Fruit fly (Drosophila melanogaster) whole organism, prepupa: ENCODE data around the gene RabX6.

ENCODE experiments used
- CG11294 ChIP-seq: fragments of 200-800 bp; sonication (Bioruptor generic); IDR thresholded peaks from 2 replicates; pipeline ENCODE4 v1.3.6; 2022; ENCODE audit warnings: missing biosample characterization, missing genetic modification characterization
- CG11762 ChIP-seq: fragments of 200-800 bp; sonication (Bioruptor generic); optimal IDR thresholded peaks from 3 replicates; lab custom pipeline; 2016; ENCODE audit warnings: missing biosample characterization, missing genetic modification characterization; ENCODE audit not compliant: insufficient read depth
- CG11902 ChIP-seq: fragments of 200-800 bp; sonication (Bioruptor generic); optimal IDR thresholded peaks from 3 replicates; lab custom pipeline; 2016; ENCODE audit warnings: missing biosample characterization, missing genetic modification characterization
- CG15336 ChIP-seq: fragments of 200-800 bp; sonication (Bioruptor generic); IDR thresholded peaks from 2 replicates; pipeline ENCODE4 v1.3.6; 2022; ENCODE audit warnings: missing biosample characterization, missing genetic modification characterization
- CG1621 ChIP-seq: fragments of 200-800 bp; sonication (Bioruptor generic); optimal IDR thresholded peaks from 3 replicates; lab custom pipeline; 2018; ENCODE audit warnings: missing biosample characterization, mild to moderate bottlenecking, missing genetic modification characterization
- CG3032 ChIP-seq: fragments of 200-800 bp; optimal IDR thresholded peaks from 2 replicates; lab custom pipeline; 2019; ENCODE audit warnings: missing biosample characterization, mild to moderate bottlenecking, missing genetic modification characterization, moderate library complexity
- CG32006 ChIP-seq: fragments of 200-800 bp; sonication (Bioruptor generic); optimal IDR thresholded peaks from 3 replicates; lab custom pipeline; 2017; ENCODE audit warnings: missing biosample characterization, mild to moderate bottlenecking, missing genetic modification characterization
- CG34406 ChIP-seq: fragments of 200-800 bp; sonication (Bioruptor generic); optimal IDR thresholded peaks from 3 replicates; lab custom pipeline; 2016; ENCODE audit warnings: missing biosample characterization, missing genetic modification characterization
- CG4318 ChIP-seq: fragments of 200-800 bp; sonication (Bioruptor generic); optimal IDR thresholded peaks from 3 replicates; lab custom pipeline; 2017; ENCODE audit warnings: missing biosample characterization, mild to moderate bottlenecking, missing genetic modification characterization
- CG6163 ChIP-seq: fragments of 200-800 bp; sonication (Bioruptor generic); IDR thresholded peaks from 3 replicates; pipeline ENCODE4 v1.3.6; 2022; ENCODE audit warnings: missing biosample characterization, missing genetic modification characterization
- CG6276 ChIP-seq: fragments of 200-800 bp; sonication (Bioruptor generic); optimal IDR thresholded peaks from 2 replicates; lab custom pipeline; 2017; ENCODE audit warnings: missing biosample characterization, mild to moderate bottlenecking, missing genetic modification characterization
- CG6792 ChIP-seq: fragments of 200-800 bp; sonication (Bioruptor generic); optimal IDR thresholded peaks from 3 replicates; lab custom pipeline; 2016; ENCODE audit warnings: missing biosample characterization, missing genetic modification characterization
- CG6808 ChIP-seq: fragments of 200-800 bp; sonication (Bioruptor generic); optimal IDR thresholded peaks from 3 replicates; lab custom pipeline; 2017; ENCODE audit warnings: missing biosample characterization, missing genetic modification characterization, mild to moderate bottlenecking, moderate library complexity, missing genetic modification reagents
- CG6854 ChIP-seq: fragments of 200-800 bp; sonication (Bioruptor generic); optimal IDR thresholded peaks from 2 replicates; lab custom pipeline; 2017; ENCODE audit warnings: missing biosample characterization, mild to moderate bottlenecking, missing genetic modification characterization
- CG7368 ChIP-seq: fragments of 200-800 bp; sonication (Bioruptor generic); optimal IDR thresholded peaks from 3 replicates; lab custom pipeline; 2016; ENCODE audit warnings: missing biosample characterization, missing genetic modification characterization
- CG8319 ChIP-seq: fragments of 200-800 bp; sonication (Bioruptor generic); optimal IDR thresholded peaks from 3 replicates; lab custom pipeline; 2016; ENCODE audit warnings: missing biosample characterization, missing genetic modification characterization
- CG9139 ChIP-seq: fragments of 200-800 bp; sonication (Bioruptor generic); optimal IDR thresholded peaks from 3 replicates; lab custom pipeline; 2017; ENCODE audit warnings: missing biosample characterization, mild to moderate bottlenecking, missing genetic modification characterization
- Eip75B ChIP-seq: fragments of 200-800 bp; sonication (Bioruptor generic); optimal IDR thresholded peaks from 3 replicates; lab custom pipeline; 2016; ENCODE audit warnings: missing biosample characterization, missing genetic modification characterization
- Eip93F ChIP-seq: fragments of 200-800 bp; sonication (Bioruptor generic); optimal IDR thresholded peaks from 2 replicates; lab custom pipeline; 2016; ENCODE audit warnings: missing biosample characterization, mild to moderate bottlenecking, missing genetic modification characterization
- Ets21C ChIP-seq: fragments of 200-800 bp; sonication (Bioruptor generic); optimal IDR thresholded peaks from 3 replicates; lab custom pipeline; 2016; ENCODE audit warnings: missing biosample characterization, missing genetic modification characterization
- Ets96B ChIP-seq: fragments of 200-800 bp; optimal IDR thresholded peaks from 2 replicates; lab custom pipeline; 2019; ENCODE audit warnings: missing biosample characterization, mild to moderate bottlenecking, missing genetic modification characterization, moderate library complexity
- Gug ChIP-seq: fragments of 200-800 bp; sonication (Bioruptor generic); IDR thresholded peaks from 2 replicates; pipeline ENCODE4 v1.3.6; 2022; ENCODE audit warnings: missing biosample characterization, missing genetic modification characterization
- Hr38 ChIP-seq: sonication (Bioruptor generic); optimal IDR thresholded peaks from 2 replicates; lab custom pipeline; 2016; ENCODE audit warnings: missing biosample characterization, missing genetic modification characterization
- Hr39 ChIP-seq: fragments of 200-800 bp; sonication (Bioruptor generic); optimal IDR thresholded peaks from 2 replicates; lab custom pipeline; 2016; ENCODE audit warnings: missing biosample characterization, missing genetic modification characterization
- Hr4 ChIP-seq: fragments of 200-800 bp; sonication (Bioruptor generic); optimal IDR thresholded peaks from 3 replicates; lab custom pipeline; 2016; ENCODE audit warnings: missing biosample characterization, missing genetic modification characterization
- Lpt ChIP-seq: fragments of 200-800 bp; sonication (Bioruptor generic); optimal IDR thresholded peaks from 3 replicates; lab custom pipeline; 2016; ENCODE audit warnings: missing biosample characterization, missing genetic modification characterization
- Sox15 ChIP-seq: fragments of 200-800 bp; sonication (Bioruptor generic); optimal IDR thresholded peaks from 3 replicates; lab custom pipeline; 2016; ENCODE audit warnings: missing biosample characterization, missing genetic modification characterization
- achi ChIP-seq: fragments of 200-800 bp; sonication (Bioruptor generic); optimal IDR thresholded peaks from 3 replicates; lab custom pipeline; 2016; ENCODE audit warnings: missing biosample characterization, missing genetic modification characterization
- acj6 ChIP-seq: fragments of 200-800 bp; sonication (Bioruptor generic); optimal IDR thresholded peaks from 3 replicates; lab custom pipeline; 2016; ENCODE audit warnings: missing biosample characterization, missing genetic modification characterization
- cyc ChIP-seq: fragments of 200-800 bp; sonication (Bioruptor generic); optimal IDR thresholded peaks from 3 replicates; lab custom pipeline; 2016; ENCODE audit warnings: missing biosample characterization, missing genetic modification characterization
- dac ChIP-seq: fragments of 200-800 bp; sonication (Bioruptor generic); optimal IDR thresholded peaks from 2 replicates; lab custom pipeline; 2017; ENCODE audit warnings: missing biosample characterization, mild to moderate bottlenecking, missing genetic modification characterization
- dsx ChIP-seq: fragments of 200-800 bp; optimal IDR thresholded peaks from 3 replicates; lab custom pipeline; 2019; ENCODE audit warnings: missing biosample characterization, mild to moderate bottlenecking, missing genetic modification characterization, moderate library complexity; ENCODE audit not compliant: poor library complexity, severe bottlenecking
- esn ChIP-seq: fragments of 200-800 bp; sonication (Bioruptor generic); optimal IDR thresholded peaks from 2 replicates; lab custom pipeline; 2016; ENCODE audit warnings: missing biosample characterization, mild to moderate bottlenecking, missing genetic modification characterization, moderate library complexity
- fd59A ChIP-seq: fragments of 200-800 bp; sonication (Bioruptor generic); optimal IDR thresholded peaks from 2 replicates; lab custom pipeline; 2017; ENCODE audit warnings: missing biosample characterization, mild to moderate bottlenecking, missing genetic modification characterization, missing genetic modification reagents
- fd85E ChIP-seq: fragments of 200-800 bp; sonication (Bioruptor generic); optimal IDR thresholded peaks from 3 replicates; lab custom pipeline; 2016; ENCODE audit warnings: missing biosample characterization, missing genetic modification characterization
- fkh ChIP-seq: fragments of 200-800 bp; sonication (Bioruptor generic); optimal IDR thresholded peaks from 3 replicates; lab custom pipeline; 2017; ENCODE audit warnings: missing biosample characterization, mild to moderate bottlenecking, missing genetic modification characterization, moderate library complexity
- lz ChIP-seq: fragments of 200-800 bp; sonication (Bioruptor generic); optimal IDR thresholded peaks from 3 replicates; lab custom pipeline; 2016; ENCODE audit warnings: missing biosample characterization, missing genetic modification characterization
- net ChIP-seq: fragments of 200-800 bp; sonication (Bioruptor generic); optimal IDR thresholded peaks from 3 replicates; lab custom pipeline; 2016; ENCODE audit warnings: missing biosample characterization, missing genetic modification characterization
- salr ChIP-seq, 2 experiments: fragments of 200-800 bp; sonication (Bioruptor generic); optimal IDR thresholded peaks; 3 replicates each; lab custom pipeline; 2016 to 2018; ENCODE audit warnings: missing biosample characterization in 2 of 2, missing genetic modification characterization in 2 of 2, mild to moderate bottlenecking in 1 of 2
- spab ChIP-seq: fragments of 200-800 bp; sonication (Bioruptor generic); optimal IDR thresholded peaks from 2 replicates; lab custom pipeline; 2017; ENCODE audit warnings: missing biosample characterization, mild to moderate bottlenecking, missing genetic modification characterization, missing genetic modification reagents
- ss ChIP-seq, 2 experiments: fragments of 200-800 bp; sonication (Bioruptor generic); optimal IDR thresholded peaks; 2 replicates in 1 of 2; 3 replicates in 1 of 2; lab custom pipeline; 2017 to 2018; ENCODE audit warnings: mild to moderate bottlenecking in 2 of 2, missing biosample characterization in 2 of 2, missing genetic modification characterization in 2 of 2, moderate library complexity in 1 of 2
- svp ChIP-seq: fragments of 200-800 bp; sonication (Bioruptor generic); peaks from one replicate; lab custom pipeline; 2016; ENCODE audit warnings: missing biosample characterization, missing genetic modification characterization
- topi ChIP-seq: fragments of 200-800 bp; sonication (Bioruptor generic); optimal IDR thresholded peaks from 3 replicates; lab custom pipeline; 2016; ENCODE audit warnings: missing biosample characterization, missing genetic modification characterization
- vri ChIP-seq: fragments of 200-800 bp; sonication (Bioruptor generic); optimal IDR thresholded peaks from 3 replicates; lab custom pipeline; 2016; ENCODE audit warnings: missing biosample characterization, mild to moderate bottlenecking, missing genetic modification characterization

RabX6 gene

DNA sequence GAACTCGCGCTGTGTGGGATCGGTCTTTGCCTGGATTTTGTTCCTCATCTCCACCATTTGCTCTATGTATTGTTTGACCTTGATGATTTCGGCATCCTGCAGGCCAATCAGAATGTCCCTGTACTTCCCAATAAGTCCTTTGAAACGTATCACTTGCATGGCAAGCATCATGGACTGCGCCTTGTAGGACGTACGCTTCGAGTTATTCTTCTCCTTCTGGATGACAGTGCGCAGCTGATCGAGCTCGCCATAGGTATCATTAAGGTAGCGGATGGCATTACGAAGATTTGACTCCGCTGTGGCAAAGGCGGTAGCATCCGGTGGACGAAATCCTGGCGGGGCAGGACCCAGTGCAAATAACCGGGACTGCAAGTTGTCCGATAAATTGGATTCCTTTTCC, 19.6 kb downstream of the RabX6 start:
- TF ChIP-seq CG11294 (no peak), CG6276 (no peak), fd59A (GFP tag; lab: Kevin White, UChicago) (no peak), lz (GFP tag; lab: Kevin White, UChicago) (no peak), CG11762 (no peak), CG3032 (no peak), Hr4 (GFP tag; lab: Kevin White, UChicago) (no peak), CG15336 (no peak), CG7368 (GFP tag; lab: Kevin White, UChicago) (no peak), dac (GFP tag; lab: Kevin White, UChicago) (no peak), CG32006 (no peak), acj6 (no peak), dsx (GFP tag; lab: Kevin White, UChicago) (no peak), CG4318 (GFP tag; lab: Kevin White, UChicago) (no peak), Sox15 (GFP tag; lab: Kevin White, UChicago) (no peak)
- TF ChIP-seq, all 60 proteins: peak for 0

DNA sequence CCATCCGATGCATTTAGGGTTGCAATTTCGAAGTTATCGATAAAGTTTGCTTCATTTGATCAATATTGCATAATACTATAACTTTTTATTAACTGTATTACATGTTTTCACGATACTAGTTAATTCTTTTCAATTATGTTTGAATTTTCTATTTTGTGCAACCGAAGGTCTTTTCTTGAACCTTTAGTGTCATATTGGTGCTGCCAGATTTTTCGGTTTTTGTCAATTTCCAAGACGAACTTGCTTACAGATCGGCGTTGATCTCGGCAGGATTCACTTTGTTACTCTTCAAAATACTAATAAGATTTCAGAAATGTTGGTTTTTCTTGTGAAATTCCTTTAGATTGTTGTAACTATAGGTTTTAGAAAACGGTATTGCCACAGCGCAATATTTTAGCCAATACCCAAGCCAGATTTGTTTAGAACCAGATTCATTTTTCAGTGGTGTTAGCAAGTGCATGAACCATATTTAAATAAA, 20.1 kb downstream of the RabX6 start, which contains the start of gene CkIIalpha-i3:
TSS of gene CkIIalpha-i3 (minus strand) at position 263 of the 478 bp plus-strand sequence.
- TF ChIP-seq svp (GFP tag; lab: Kevin White, UChicago) (peak; percentile 35), CG11294 (no peak), Hr4 (GFP tag; lab: Kevin White, UChicago) (no peak), Eip75B (no peak), esn (GFP tag; lab: Kevin White, UChicago) (peak; percentile 11), fkh (GFP tag; lab: Kevin White, UChicago) (peak; percentile 16)

DNA sequence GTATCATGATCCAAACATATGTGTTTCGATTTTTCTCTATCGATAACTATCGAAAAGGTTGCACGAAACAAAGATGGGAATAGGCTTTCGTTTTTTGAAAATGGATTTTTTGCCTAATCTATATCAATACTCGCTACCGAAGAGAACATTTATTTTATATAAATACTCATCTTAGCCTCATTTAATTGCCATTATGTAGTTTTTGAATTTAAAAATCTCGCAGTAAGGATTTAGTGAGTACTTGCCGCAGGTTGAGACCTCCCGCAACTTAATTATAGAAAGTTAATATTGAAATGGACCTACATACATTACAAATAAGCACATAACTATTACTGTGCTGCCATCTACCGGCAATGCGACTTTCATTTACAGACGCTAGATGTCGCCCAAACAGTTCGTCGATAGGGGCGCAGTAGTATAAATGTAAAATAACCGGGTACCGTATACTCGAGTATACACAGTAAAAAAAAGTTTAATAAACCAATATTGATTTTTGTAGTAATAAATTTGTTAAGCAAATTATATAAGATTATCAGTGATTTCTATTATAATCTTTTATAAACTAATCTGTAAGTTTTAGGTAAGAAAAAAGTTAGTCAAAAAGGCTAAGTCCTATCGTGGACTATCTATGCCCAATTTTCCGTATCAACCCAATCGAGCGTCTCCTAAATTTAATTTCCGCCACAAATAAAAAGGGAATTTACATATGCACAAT, 21.7 kb downstream of the RabX6 start, which contains the start of gene CG13896:
TSS of gene CG13896 (minus strand) at position 12 of the 715 bp plus-strand sequence.
- TF ChIP-seq CG8319 (GFP tag; lab: Kevin White, UChicago) (peak; percentile 62), fd85E (GFP tag; lab: Kevin White, UChicago) (no peak), fd59A (GFP tag; lab: Kevin White, UChicago) (peak; percentile 3), CG7368 (GFP tag; lab: Kevin White, UChicago) (peak; percentile 65), Eip93F (GFP tag; lab: Kevin White, UChicago) (no peak), Gug (GFP tag; lab: Robert Waterston, UW) (peak; percentile 38; the same call in 1 of the 2 replicates), cyc (GFP tag; lab: Kevin White, UChicago) (peak; percentile 87), lz (GFP tag; lab: Kevin White, UChicago) (peak; percentile 88), topi (GFP tag; lab: Kevin White, UChicago) (peak; percentile 76), CG6792 (GFP tag; lab: Kevin White, UChicago) (peak; percentile 72), CG9139 (GFP tag; lab: Kevin White, UChicago) (peak; percentile 30), Ets96B (tag; lab: Kevin White, UChicago) (peak; percentile 71), ss (GFP tag; optimal IDR thresholded peaks at IDR 0.05; lab: Kevin White, UChicago) (peak; percentile 7 to 20), CG4318 (GFP tag; lab: Kevin White, UChicago) (no peak), CG1621 (tag; lab: Kevin White, UChicago) (peak; percentile 44), CG6808 (GFP tag; lab: Kevin White, UChicago) (peak; percentile 49), Hr4 (GFP tag; lab: Kevin White, UChicago) (peak; percentile 58), Hr38 (no peak), vri (GFP tag; lab: Kevin White, UChicago) (peak; percentile 70), dsx (GFP tag; lab: Kevin White, UChicago) (peak; percentile 46), CG11762 (peak; percentile 57), Hr39 (peak; percentile 90), spab (GFP tag; lab: Kevin White, UChicago) (peak; percentile 41), svp (GFP tag; lab: Kevin White, UChicago) (peak; percentile 86), salr (GFP tag; optimal IDR thresholded peaks at IDR 0.05; lab: Kevin White, UChicago) (peak; percentile 44 to 65), CG6854 (peak; percentile 20), CG11294 (no peak), CG6163 (GFP tag; lab: Robert Waterston, UW) (peak; percentile 66), achi (peak; percentile 72), CG34406 (peak; percentile 63), Eip75B (peak; percentile 72), net (peak; percentile 66), CG32006 (peak; percentile 37), Ets21C (GFP tag; lab: Kevin White, UChicago) (peak; percentile 49), fkh (GFP tag; lab: Kevin White, UChicago) (peak; percentile 57), CG6276 (peak; percentile 75), Lpt (GFP tag; lab: Kevin White, UChicago) (peak; percentile 16), CG11902 (GFP tag; lab: Kevin White, UChicago) (peak; percentile 65)
